Fruit fly (Drosophila melanogaster) whole organism, embryonic: ENCODE results near the gene CG12608.

ENCODE experiments used
- Asciz ChIP-seq: fragments of 200-800 bp; sonication (Bioruptor generic); optimal IDR thresholded peaks from 2 replicates; lab custom pipeline; 2017; ENCODE audit warnings: missing biosample characterization, mild to moderate bottlenecking, missing genetic modification characterization, missing genetic modification reagents
- Atf6 ChIP-seq: fragments of 200-800 bp; sonication (Bioruptor generic); IDR thresholded peaks from 2 replicates; pipeline ENCODE4 v1.3.6; 2022; ENCODE audit warnings: missing biosample characterization, missing genetic modification characterization
- CG10274 ChIP-seq: fragments of 200-800 bp; sonication (Bioruptor generic); optimal IDR thresholded peaks from 3 replicates; lab custom pipeline; 2017; ENCODE audit warnings: missing biosample characterization, mild to moderate bottlenecking, missing genetic modification characterization
- CG13424 ChIP-seq: fragments of 200-800 bp; sonication (Bioruptor generic); optimal IDR thresholded peaks from 2 replicates; lab custom pipeline; 2019; ENCODE audit warnings: missing biosample characterization, mild to moderate bottlenecking, missing genetic modification characterization, moderate library complexity
- CG15073 ChIP-seq: fragments of 200-800 bp; sonication (Bioruptor generic); optimal IDR thresholded peaks from 2 replicates; lab custom pipeline; 2016; ENCODE audit warnings: missing biosample characterization, missing genetic modification characterization
- CG16863 ChIP-seq: fragments of 200-800 bp; sonication (Bioruptor generic); optimal IDR thresholded peaks from 3 replicates; lab custom pipeline; 2016; ENCODE audit warnings: missing biosample characterization, missing genetic modification characterization
- CG31224 ChIP-seq: fragments of 200-800 bp; sonication (Bioruptor generic); IDR thresholded peaks from 2 replicates; pipeline ENCODE4 v1.3.6; 2022; ENCODE audit warnings: missing biosample characterization, missing genetic modification characterization
- CG32532 ChIP-seq: fragments of 200-800 bp; sonication (Bioruptor generic); IDR thresholded peaks from 2 replicates; pipeline ENCODE4 v1.3.6; 2022; ENCODE audit warnings: missing biosample characterization, missing genetic modification characterization
- CG3995 ChIP-seq: fragments of 200-800 bp; sonication (Bioruptor generic); optimal IDR thresholded peaks from 3 replicates; lab custom pipeline; 2016; ENCODE audit warnings: missing biosample characterization, missing genetic modification characterization
- CG43689 ChIP-seq: fragments of 200-800 bp; sonication (Bioruptor generic); IDR thresholded peaks from 2 replicates; pipeline ENCODE4 v1.3.6; 2022; ENCODE audit warnings: missing biosample characterization, missing genetic modification characterization
- CG4854 ChIP-seq: fragments of 200-800 bp; sonication (Bioruptor generic); optimal IDR thresholded peaks from 2 replicates; lab custom pipeline; 2016; ENCODE audit warnings: missing biosample characterization, missing genetic modification characterization, inconsistent platforms
- CG7271 ChIP-seq: fragments of 200-800 bp; sonication (Bioruptor generic); optimal IDR thresholded peaks from 2 replicates; lab custom pipeline; 2018; ENCODE audit warnings: missing biosample characterization, mild to moderate bottlenecking, missing genetic modification characterization, moderate library complexity
- CG7786 ChIP-seq: fragments of 200-800 bp; sonication (Bioruptor generic); optimal IDR thresholded peaks from 2 replicates; lab custom pipeline; 2016; ENCODE audit warnings: missing biosample characterization, missing genetic modification characterization
- CG9727 ChIP-seq: fragments of 200-800 bp; sonication (Bioruptor generic); optimal IDR thresholded peaks from 3 replicates; lab custom pipeline; 2017; ENCODE audit warnings: missing biosample characterization, mild to moderate bottlenecking, missing genetic modification characterization
- CG9932 ChIP-seq: fragments of 200-800 bp; sonication (Bioruptor generic); IDR thresholded peaks from 2 replicates; pipeline ENCODE4 v1.3.6; 2022; ENCODE audit warnings: missing biosample characterization, missing genetic modification characterization
- CTCF ChIP-seq: fragments of 200-800 bp; sonication (Bioruptor generic); optimal IDR thresholded peaks from 2 replicates; lab custom pipeline; 2017; ENCODE audit warnings: missing biosample characterization, mild to moderate bottlenecking, missing genetic modification characterization, moderate library complexity
- Dll ChIP-seq: fragments of 200-800 bp; sonication (Bioruptor generic); IDR thresholded peaks from 4 replicates; pipeline ENCODE4 v1.3.6; 2022; ENCODE audit warnings: missing biosample characterization, missing genetic modification characterization; ENCODE audit not compliant: partially characterized antibody
- Ets65A ChIP-seq: fragments of 200-800 bp; sonication (Bioruptor generic); peaks from one replicate; lab custom pipeline; 2016; ENCODE audit warnings: missing biosample characterization, missing genetic modification characterization
- Ets97D ChIP-seq: fragments of 200-800 bp; sonication (Bioruptor generic); optimal IDR thresholded peaks from 3 replicates; lab custom pipeline; 2016; ENCODE audit warnings: missing biosample characterization, missing genetic modification characterization
- HmgZ ChIP-seq: fragments of 200-800 bp; sonication (Bioruptor generic); optimal IDR thresholded peaks from 2 replicates; lab custom pipeline; 2018; ENCODE audit warnings: missing biosample characterization, mild to moderate bottlenecking, missing genetic modification characterization
- Meics ChIP-seq: fragments of 200-800 bp; sonication (Bioruptor generic); optimal IDR thresholded peaks from 2 replicates; lab custom pipeline; 2017; ENCODE audit warnings: missing biosample characterization, mild to moderate bottlenecking, missing genetic modification characterization
- Mes4 ChIP-seq: fragments of 200-800 bp; sonication (Bioruptor generic); optimal IDR thresholded peaks from 2 replicates; lab custom pipeline; 2016; ENCODE audit warnings: missing biosample characterization, missing genetic modification characterization
- Mrtf ChIP-seq: fragments of 200-800 bp; sonication (Bioruptor generic); IDR thresholded peaks from 3 replicates; pipeline ENCODE4 v1.3.6; 2022; ENCODE audit warnings: missing biosample characterization, missing genetic modification characterization
- NC2β ChIP-seq: fragments of 200-800 bp; sonication (Bioruptor generic); optimal IDR thresholded peaks from 2 replicates; lab custom pipeline; 2016; ENCODE audit warnings: missing biosample characterization, missing genetic modification characterization
- NFAT ChIP-seq: fragments of 200-800 bp; sonication (Bioruptor generic); IDR thresholded peaks from 2 replicates; pipeline ENCODE4 v1.3.6; 2022; ENCODE audit warnings: missing biosample characterization, missing genetic modification characterization
- NfI ChIP-seq: fragments of 200-800 bp; sonication (Bioruptor generic); optimal IDR thresholded peaks from 3 replicates; lab custom pipeline; 2018; ENCODE audit warnings: missing biosample characterization, mild to moderate bottlenecking, missing genetic modification characterization, moderate library complexity
- Opbp ChIP-seq: fragments of 200-800 bp; sonication (Bioruptor generic); IDR thresholded peaks from 3 replicates; pipeline ENCODE4 v1.3.6; 2022; ENCODE audit warnings: missing biosample characterization, missing genetic modification characterization; ENCODE audit not compliant: partially characterized antibody
- Pdp1 ChIP-seq, 2 experiments: fragments of 200-800 bp; sonication (Bioruptor generic); optimal IDR thresholded peaks; 3 replicates each; lab custom pipeline; 2016; ENCODE audit warnings: missing biosample characterization in 2 of 2, missing genetic modification characterization in 2 of 2, mild to moderate bottlenecking in 1 of 2, moderate library complexity in 1 of 2
- Ptx1 ChIP-seq: fragments of 200-800 bp; sonication (Bioruptor generic); IDR thresholded peaks from 2 replicates; pipeline ENCODE4 v1.3.6; 2022; ENCODE audit warnings: missing biosample characterization, missing genetic modification characterization
- Six4 ChIP-seq: fragments of 200-800 bp; sonication (Bioruptor generic); optimal IDR thresholded peaks from 2 replicates; lab custom pipeline; 2016; ENCODE audit warnings: missing biosample characterization, missing genetic modification characterization
- Taf1 ChIP-seq: fragments of 200-800 bp; sonication (Bioruptor generic); IDR thresholded peaks from 2 replicates; pipeline ENCODE4 v1.3.6; 2022; ENCODE audit warnings: missing biosample characterization, missing genetic modification characterization
- Usf ChIP-seq: fragments of 200-800 bp; sonication (Bioruptor generic); optimal IDR thresholded peaks from 2 replicates; lab custom pipeline; 2017; ENCODE audit warnings: missing genotype, missing biosample characterization, missing genetic modification characterization
- al ChIP-seq: fragments of 200-800 bp; sonication (Bioruptor generic); IDR thresholded peaks from 2 replicates; pipeline ENCODE4 v1.3.6; 2022; ENCODE audit warnings: missing biosample characterization, missing genetic modification characterization
- cas ChIP-seq: fragments of 200-800 bp; sonication (Bioruptor generic); IDR thresholded peaks from 2 replicates; pipeline ENCODE4 v1.3.6; 2022; ENCODE audit warnings: missing biosample characterization, missing genetic modification characterization
- chm ChIP-seq: fragments of 200-800 bp; sonication (Bioruptor generic); IDR thresholded peaks from 2 replicates; pipeline ENCODE4 v1.3.6; 2022; ENCODE audit warnings: missing biosample characterization, missing genetic modification characterization
- dm ChIP-seq: fragments of 200-800 bp; sonication (Bioruptor generic); optimal IDR thresholded peaks from 3 replicates; lab custom pipeline; 2016; ENCODE audit warnings: missing biosample characterization, missing genetic modification characterization
- fd102C ChIP-seq: fragments of 200-800 bp; sonication (Bioruptor generic); optimal IDR thresholded peaks from 2 replicates; lab custom pipeline; 2018; ENCODE audit warnings: missing biosample characterization, mild to moderate bottlenecking, missing genetic modification characterization, moderate library complexity
- fd64A ChIP-seq: fragments of 200-800 bp; sonication (Bioruptor generic); optimal IDR thresholded peaks from 3 replicates; lab custom pipeline; 2018; ENCODE audit warnings: missing biosample characterization, mild to moderate bottlenecking, missing genetic modification characterization
- gt ChIP-seq: fragments of 200-800 bp; sonication (Bioruptor generic); IDR thresholded peaks from 2 replicates; pipeline ENCODE4 v1.3.6; 2022; ENCODE audit warnings: missing biosample characterization, missing genetic modification characterization
- hb ChIP-seq: fragments of 200-800 bp; sonication (Bioruptor generic); IDR thresholded peaks from 3 replicates; pipeline ENCODE4 v1.3.6; 2022; ENCODE audit warnings: missing biosample characterization, missing genetic modification characterization; ENCODE audit not compliant: partially characterized antibody
- lbe ChIP-seq: fragments of 200-800 bp; sonication (Bioruptor generic); optimal IDR thresholded peaks from 2 replicates; lab custom pipeline; 2016; ENCODE audit warnings: missing biosample characterization, mild to moderate bottlenecking, missing genetic modification characterization
- lov ChIP-seq, 2 experiments: fragments of 200-800 bp in 1 of 2; fragments of >200 bp in 1 of 2; sonication (Bioruptor generic) in 1 of 2; IDR thresholded peaks in 1 of 2; optimal IDR thresholded peaks in 1 of 2; 2 replicates in 1 of 2; 3 replicates in 1 of 2; pipeline versions ENCODE4 v1.3.6 to Lab custom; 2017 to 2022; ENCODE audit warnings: missing biosample characterization in 1 of 2, missing genetic modification characterization in 1 of 2
- maf-S ChIP-seq: fragments of 200-800 bp; sonication (Bioruptor generic); optimal IDR thresholded peaks from 2 replicates; lab custom pipeline; 2016; ENCODE audit warnings: missing biosample characterization, missing genetic modification characterization
- nau ChIP-seq: fragments of 200-800 bp; sonication (Bioruptor generic); optimal IDR thresholded peaks from 3 replicates; lab custom pipeline; 2017; ENCODE audit warnings: missing biosample characterization, mild to moderate bottlenecking, missing genetic modification characterization, missing genetic modification reagents
- oc ChIP-seq: fragments of 200-800 bp; sonication (Bioruptor generic); optimal IDR thresholded peaks from 2 replicates; lab custom pipeline; 2018; ENCODE audit warnings: missing biosample characterization, mild to moderate bottlenecking, missing genetic modification characterization, moderate library complexity
- pros ChIP-seq: fragments of 200-800 bp; sonication (Bioruptor generic); optimal IDR thresholded peaks from 3 replicates; lab custom pipeline; 2019; ENCODE audit warnings: missing biosample characterization, mild to moderate bottlenecking, missing genetic modification characterization, moderate library complexity
- sna ChIP-seq: fragments of 200-800 bp; sonication (Bioruptor generic); IDR thresholded peaks from 2 replicates; pipeline ENCODE4 v1.3.6; 2022; ENCODE audit warnings: missing biosample characterization, missing genetic modification characterization; ENCODE audit not compliant: partially characterized antibody
- sob ChIP-seq: fragments of 200-800 bp; sonication (Bioruptor generic); IDR thresholded peaks from 2 replicates; pipeline ENCODE4 v1.3.6; 2022; ENCODE audit warnings: missing biosample characterization, missing genetic modification characterization
- tx ChIP-seq: fragments of 200-800 bp; sonication (Bioruptor generic); optimal IDR thresholded peaks from 2 replicates; lab custom pipeline; 2016; ENCODE audit warnings: missing biosample characterization, missing genetic modification characterization

The CG12608 gene

DNA sequence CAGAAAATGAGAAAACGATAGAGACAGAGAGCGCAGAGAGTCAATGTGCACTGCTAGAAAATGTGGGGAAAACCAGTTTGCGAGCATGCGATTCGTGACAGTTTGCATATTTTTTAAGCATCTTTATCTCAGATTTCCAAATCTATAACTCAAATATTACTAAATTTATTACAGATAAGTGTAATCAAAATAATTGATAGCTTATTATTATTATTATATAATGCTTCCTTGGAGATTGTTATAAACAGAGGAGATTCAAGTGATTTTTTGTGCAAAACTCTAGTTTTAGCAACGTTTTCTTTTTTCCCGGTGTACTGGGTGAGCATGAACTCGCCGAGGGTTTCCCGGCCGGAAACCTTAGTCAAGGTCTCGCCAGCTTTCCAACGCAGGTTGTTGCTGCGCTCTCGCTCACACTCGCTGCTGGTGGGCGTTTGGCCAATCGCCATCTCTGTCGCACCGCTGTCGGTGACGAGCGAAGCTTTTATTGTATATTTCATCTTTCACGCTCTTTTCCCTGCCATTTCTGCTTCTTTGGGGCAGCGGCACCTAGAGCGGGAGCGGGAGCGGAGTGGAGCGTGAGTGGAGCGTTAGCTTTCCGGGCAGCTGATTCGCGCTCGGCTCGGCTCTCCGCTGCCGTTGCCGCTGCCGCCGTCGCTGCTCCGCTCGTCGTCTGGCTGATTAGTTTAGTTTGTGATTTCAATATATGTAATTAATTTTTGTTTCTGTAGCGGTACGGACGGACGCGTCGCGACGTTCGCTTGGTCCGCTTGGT is 45.9 kb downstream of the CG12608 start (continued):
- TF ChIP-seq Six4 (GFP tag; lab: Kevin White, UChicago) (peak; percentile 94), lov (optimal IDR thresholded peaks at IDR 0.05; lab: Kevin White, UChicago) (no peak), lov (GFP tag; IDR thresholded peaks at IDR 0.05; lab: Robert Waterston, UW) (peak; percentile 86; the same call in 2 of the 3 replicates), pros (GFP tag; lab: Kevin White, UChicago) (peak; percentile 61), Opbp (GFP tag; lab: Robert Waterston, UW) (no peak), CG16863 (GFP tag; lab: Kevin White, UChicago) (peak; percentile 46), CG9727 (GFP tag; lab: Kevin White, UChicago) (peak; percentile 97), CG7786 (GFP tag; lab: Kevin White, UChicago) (peak; percentile 75), tx (peak; percentile 48), al (GFP tag; lab: Robert Waterston, UW) (peak; percentile 97), Usf (peak; percentile 96), gt (GFP tag; lab: Robert Waterston, UW) (peak; percentile 92), Mes4 (GFP tag; lab: Kevin White, UChicago) (peak; percentile 52), CG4854 (peak; percentile 81), Ets65A (GFP tag; lab: Kevin White, UChicago) (peak; percentile 95), CG3995 (GFP tag; lab: Kevin White, UChicago) (peak; percentile 82), oc (peak; percentile 95), Meics (GFP tag; lab: Kevin White, UChicago) (peak; percentile 99), CG10274 (GFP tag; lab: Kevin White, UChicago) (peak; percentile 91), chm (GFP tag; lab: Robert Waterston, UW) (peak; percentile 87; the same call in 1 of the 2 replicates), fd102C (no peak), hb (GFP tag; lab: Robert Waterston, UW) (no peak), Asciz (GFP tag; lab: Kevin White, UChicago) (peak; percentile 98), Mrtf (GFP tag; lab: Robert Waterston, UW) (peak; percentile 93), Taf1 (peak; percentile 95), sna (0 out of 2 replicates have a peak, but pooled peaks have one; percentile 30), Pdp1 (GFP tag; optimal IDR thresholded peaks at IDR 0.05; lab: Kevin White, UChicago) (peak; percentile 80 to 82), CG31224 (GFP tag; lab: Robert Waterston, UW) (peak; percentile 95), CTCF (GFP tag; lab: Kevin White, UChicago) (peak; percentile 66), CG7271 (tag; lab: Kevin White, UChicago) (peak; percentile 74), dm (GFP tag; lab: Kevin White, UChicago) (peak; percentile 59), NC2β (GFP tag; lab: Kevin White, UChicago) (peak; percentile 46), lbe (GFP tag; lab: Kevin White, UChicago) (peak; percentile 30), Atf6 (GFP tag; lab: Robert Waterston, UW) (peak; percentile 98), CG43689 (peak; percentile 90), CG15073 (GFP tag; lab: Kevin White, UChicago) (peak; percentile 79), Ptx1 (GFP tag; lab: Robert Waterston, UW) (peak; percentile 98), CG32532 (GFP tag; lab: Robert Waterston, UW) (peak; percentile 97), maf-S (peak; percentile 64), fd64A (GFP tag; lab: Kevin White, UChicago) (peak; percentile 87), nau (peak; percentile 97), HmgZ (peak; percentile 97), CG13424 (tag; lab: Kevin White, UChicago) (peak; percentile 98), Ets97D (GFP tag; lab: Kevin White, UChicago) (peak; percentile 47), sob (GFP tag; lab: Robert Waterston, UW) (peak; percentile 97), cas (peak; percentile 92), NfI (GFP tag; lab: Kevin White, UChicago) (peak; percentile 98), CG9932 (GFP tag; lab: Robert Waterston, UW) (peak; percentile 97), Dll (GFP tag; lab: Robert Waterston, UW) (no peak), NFAT (peak; percentile 92)
